Fruit fly (Drosophila melanogaster): ENCODE measurements around the gene t-Grip91.

Gene t-Grip91

DNA sequence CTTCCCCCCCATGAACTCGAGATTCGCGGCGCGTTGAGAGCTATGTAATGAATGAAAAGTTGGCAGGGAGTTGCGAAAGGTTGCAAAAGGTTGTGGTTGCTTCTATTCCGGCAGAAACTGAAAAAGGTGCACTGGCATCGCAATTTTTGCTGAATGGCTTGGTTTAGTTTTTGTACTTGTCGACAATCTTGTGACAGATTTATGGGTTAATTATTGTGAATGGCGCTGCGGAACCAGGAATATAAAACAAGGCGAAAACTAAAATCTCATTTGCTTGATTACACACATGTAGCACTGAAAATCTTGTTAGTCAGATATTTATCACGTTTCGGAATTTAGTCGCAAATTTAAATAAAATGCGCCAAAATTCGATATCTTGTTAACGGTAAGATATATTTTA is at the start of gene t-Grip91:
Gene t-Grip91, plus strand, starts transcription at position 301 of the 400 bp plus-strand sequence.
- no peak for TF ChIP-seq onecut (GFP tag; IDR thresholded peaks at IDR 0.05)

DNA sequence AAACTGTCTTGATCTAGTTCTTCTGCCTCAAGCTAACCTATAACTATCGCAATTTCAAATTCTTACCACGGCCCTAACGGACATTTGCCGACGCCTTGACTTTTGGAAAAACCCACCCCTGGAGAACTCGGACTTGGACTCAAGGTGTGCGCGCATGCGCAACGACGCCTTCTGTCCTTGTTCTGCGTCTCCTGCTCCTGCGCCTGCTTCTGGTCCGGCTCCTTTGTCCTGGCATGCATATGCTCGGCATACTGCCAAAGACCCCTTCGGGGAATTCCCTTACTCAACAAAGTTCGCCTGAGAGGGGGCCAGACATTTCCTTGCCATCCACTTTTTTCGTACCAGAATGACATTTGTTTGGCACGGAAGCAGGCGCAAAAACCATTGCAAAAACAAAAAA is 48.0 kb upstream of the t-Grip91 start:
- TF ChIP-seq Dref (GFP tag; IDR thresholded peaks at IDR 0.05) (0 out of 2 replicates have a peak, but pooled peaks have one; percentile 22), pros (GFP tag; optimal IDR thresholded peaks at IDR 0.05) (peak; percentile 89), tll (GFP tag; optimal IDR thresholded peaks at IDR 0.05) (peak in 1 of 2 experiments; percentile 10), CG11560 (tag; IDR thresholded peaks at IDR 0.05) (no peak), twi (tag; optimal IDR thresholded peaks at IDR 0.05) (peak; percentile 88), Spps (tag; optimal IDR thresholded peaks at IDR 0.05) (no peak), zf30C (GFP tag; optimal IDR thresholded peaks at IDR 0.05) (no peak), ewg (GFP tag; optimal IDR thresholded peaks at IDR 0.05) (peak; percentile 52), CG8765 (GFP tag; IDR thresholded peaks at IDR 0.05) (no peak), crol (GFP tag; IDR thresholded peaks at IDR 0.05) (no peak), CG15514 (GFP tag; optimal IDR thresholded peaks at IDR 0.05) (peak; percentile 31), kni (GFP tag; optimal IDR thresholded peaks at IDR 0.05) (peak; percentile 47)

DNA sequence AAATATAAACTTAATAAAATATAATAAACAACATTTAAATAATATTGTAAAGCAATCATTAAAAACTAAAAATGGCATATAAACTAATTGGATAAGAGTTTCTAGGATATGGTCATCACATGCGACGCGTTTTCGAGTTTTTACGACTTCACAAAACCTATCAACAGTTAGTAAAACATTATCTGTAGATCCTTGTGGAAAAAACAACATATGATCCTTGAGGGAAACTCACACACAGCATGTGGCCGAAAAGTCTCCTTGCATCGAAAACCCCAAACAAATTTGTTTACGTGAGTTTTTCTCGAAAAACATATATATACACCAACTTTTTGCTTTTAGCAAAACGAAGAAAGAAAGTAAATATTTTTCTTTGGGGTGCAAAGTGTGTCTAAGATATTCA is 43.0 kb upstream of the t-Grip91 start:
- TF ChIP-seq Optix (GFP tag; IDR thresholded peaks at IDR 0.05) (no peak), Oli (tag; optimal IDR thresholded peaks at IDR 0.05) (no peak), Ets65A (GFP tag) (peak; percentile 16), twi (tag; optimal IDR thresholded peaks at IDR 0.05) (peak; percentile 91), Dbx (GFP tag; IDR thresholded peaks at IDR 0.05) (no peak), CG3995 (GFP tag; optimal IDR thresholded peaks at IDR 0.05) (no peak), CG6254 (GFP tag; optimal IDR thresholded peaks at IDR 0.05) (no peak), btn (GFP tag; optimal IDR thresholded peaks at IDR 0.05) (no peak), sisA (GFP tag; IDR thresholded peaks at IDR 0.05) (no peak), tll (GFP tag; optimal IDR thresholded peaks at IDR 0.05) (peak in 1 of 2 experiments; percentile 66), CG43689 (GFP tag; IDR thresholded peaks at IDR 0.05) (no peak), CG1603 (tag; optimal IDR thresholded peaks at IDR 0.05) (no peak), peb (GFP tag; IDR thresholded peaks at IDR 0.05) (no peak)

DNA sequence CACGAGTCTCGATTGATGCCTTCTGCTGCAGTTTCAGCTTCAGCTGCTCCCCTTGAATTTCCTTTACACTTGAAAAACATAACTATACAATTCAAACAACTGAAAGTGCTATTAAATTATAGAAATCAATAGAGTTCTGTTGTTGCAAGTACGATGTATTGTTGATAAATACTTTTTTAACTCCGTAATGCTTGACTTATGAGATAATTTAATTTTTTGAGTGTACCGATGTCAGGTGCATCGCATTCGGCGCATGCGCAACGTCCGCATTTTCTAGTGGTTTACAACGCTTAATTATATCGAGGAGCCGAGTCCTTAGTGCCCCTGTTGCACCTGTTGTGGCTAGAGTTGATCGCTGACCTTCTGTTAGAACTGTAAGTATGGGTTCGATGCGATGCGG is 42.5 kb upstream of the t-Grip91 start:
- TF ChIP-seq CG14710 (tag; optimal IDR thresholded peaks at IDR 0.05) (peak; percentile 20), Ets65A (GFP tag) (no peak), mirr (GFP tag; optimal IDR thresholded peaks at IDR 0.05) (no peak), ara (GFP tag; IDR thresholded peaks at IDR 0.05) (peak; percentile 49), CG3995 (GFP tag; optimal IDR thresholded peaks at IDR 0.05) (no peak), sug (tag; optimal IDR thresholded peaks at IDR 0.05) (no peak), CG16813 (GFP tag; IDR thresholded peaks at IDR 0.05; ENCODE audit: partially characterized antibody) (no peak), ATbp (GFP tag; optimal IDR thresholded peaks at IDR 0.05) (no peak), Xrp1 (GFP tag; IDR thresholded peaks at IDR 0.05) (peak; percentile 64), zf30C (GFP tag; optimal IDR thresholded peaks at IDR 0.05) (peak; percentile 71), CG34224 (GFP tag; IDR thresholded peaks at IDR 0.05; ENCODE audit: partially characterized antibody) (no peak), CG18262 (tag; optimal IDR thresholded peaks at IDR 0.05) (peak; percentile 33), CTCF (GFP tag; optimal IDR thresholded peaks at IDR 0.05) (no peak), CG4404 (GFP tag; IDR thresholded peaks at IDR 0.05) (peak; percentile 75), trem (tag; optimal IDR thresholded peaks at IDR 0.05) (peak; percentile 13), lola (GFP tag; optimal IDR thresholded peaks at IDR 0.05) (peak in 1 of 3 experiments; percentile 3), sens-2 (GFP tag; IDR thresholded peaks at IDR 0.05) (no peak), Doc2 (GFP tag; IDR thresholded peaks at IDR 0.05) (no peak), CG5180 (GFP tag; optimal IDR thresholded peaks at IDR 0.05) (no peak), zfh1 (GFP tag; IDR thresholded peaks at IDR 0.05) (peak; percentile 48; the same call in 2 of the 3 replicates), prd (optimal IDR thresholded peaks at IDR 0.05) (no peak), prd (GFP tag; IDR thresholded peaks at IDR 0.05) (peak; percentile 70; the same call in 2 of the 3 replicates), aop (GFP tag; IDR thresholded peaks at IDR 0.05) (no peak), CG2712 (tag; optimal IDR thresholded peaks at IDR 0.05) (peak; percentile 31), CG15073 (GFP tag; optimal IDR thresholded peaks at IDR 0.05) (no peak), otp (GFP tag; IDR thresholded peaks at IDR 0.05) (0 out of 3 replicates have a peak, but pooled peaks have one; percentile 44)
